Fruit fly (Drosophila melanogaster) whole organism, embryonic: ENCODE measurements around the gene 7B2.

Experiments used
- Abd-B ChIP-seq: fragments of 200-800 bp; sonication (Bioruptor generic); optimal IDR thresholded peaks from 2 replicates; lab custom pipeline; 2018; ENCODE audit warnings: missing biosample characterization, mild to moderate bottlenecking, missing genetic modification characterization, moderate library complexity
- Ada2b ChIP-seq: fragments of 200-800 bp; sonication (Bioruptor generic); IDR thresholded peaks from 2 replicates; pipeline ENCODE4 v1.3.6; 2022; ENCODE audit warnings: missing biosample characterization, missing genetic modification characterization
- Atf3 ChIP-seq: fragments of 200-800 bp; sonication (Bioruptor generic); optimal IDR thresholded peaks from 3 replicates; lab custom pipeline; 2016; ENCODE audit warnings: missing biosample characterization, missing genetic modification characterization
- CG11696 ChIP-seq: fragments of 200-800 bp; sonication (Bioruptor generic); IDR thresholded peaks from 2 replicates; pipeline ENCODE4 v1.3.6; 2022; ENCODE audit warnings: missing biosample characterization, missing genetic modification characterization
- CG12155 ChIP-seq: fragments of 200-800 bp; sonication (Bioruptor generic); optimal IDR thresholded peaks from 3 replicates; lab custom pipeline; 2016; ENCODE audit warnings: missing biosample characterization, missing genetic modification characterization
- CG12236 ChIP-seq: fragments of 200-800 bp; sonication (Bioruptor generic); optimal IDR thresholded peaks from 2 replicates; lab custom pipeline; 2016; ENCODE audit warnings: missing biosample characterization, missing genetic modification characterization
- CG12299 ChIP-seq: fragments of 200-800 bp; sonication (Bioruptor generic); optimal IDR thresholded peaks from 2 replicates; lab custom pipeline; 2018; ENCODE audit warnings: missing biosample characterization, mild to moderate bottlenecking, missing genetic modification characterization
- CG1233 ChIP-seq: fragments of 200-800 bp; sonication (Bioruptor generic); optimal IDR thresholded peaks from 4 replicates; lab custom pipeline; 2018; ENCODE audit warnings: missing biosample characterization, mild to moderate bottlenecking, missing genetic modification characterization
- CG13894 ChIP-seq: fragments of 200-800 bp; sonication (Bioruptor generic); optimal IDR thresholded peaks from 3 replicates; lab custom pipeline; 2018; ENCODE audit warnings: missing biosample characterization, mild to moderate bottlenecking, missing genetic modification characterization, moderate library complexity
- CG14667 ChIP-seq: fragments of 200-800 bp; sonication (Bioruptor generic); IDR thresholded peaks from 2 replicates; pipeline ENCODE4 v1.3.6; 2022; ENCODE audit warnings: missing biosample characterization, missing genetic modification characterization
- CG15696 ChIP-seq: fragments of 200-800 bp; sonication (Bioruptor generic); optimal IDR thresholded peaks from 2 replicates; lab custom pipeline; 2019; ENCODE audit warnings: missing biosample characterization, mild to moderate bottlenecking, missing genetic modification characterization, moderate library complexity
- CG17612 ChIP-seq: fragments of 200-800 bp; sonication (Bioruptor generic); IDR thresholded peaks from 2 replicates; pipeline ENCODE4 v1.3.6; 2022; ENCODE audit warnings: missing biosample characterization, missing genetic modification characterization
- CG31224 ChIP-seq: fragments of 200-800 bp; sonication (Bioruptor generic); IDR thresholded peaks from 2 replicates; pipeline ENCODE4 v1.3.6; 2022; ENCODE audit warnings: missing biosample characterization, missing genetic modification characterization
- CG31441 ChIP-seq: fragments of 200-800 bp; sonication (Bioruptor generic); IDR thresholded peaks from 2 replicates; pipeline ENCODE4 v1.3.6; 2022; ENCODE audit warnings: missing biosample characterization, missing genetic modification characterization
- CG4707 ChIP-seq: fragments of 200-800 bp; sonication (Bioruptor generic); optimal IDR thresholded peaks from 2 replicates; lab custom pipeline; 2018; ENCODE audit warnings: missing biosample characterization, mild to moderate bottlenecking, missing genetic modification characterization, moderate library complexity
- CG7745 ChIP-seq: fragments of 200-800 bp; sonication (Bioruptor generic); optimal IDR thresholded peaks from 2 replicates; lab custom pipeline; 2018; ENCODE audit warnings: missing biosample characterization, mild to moderate bottlenecking, missing genetic modification characterization, moderate library complexity
- CG8281 ChIP-seq: fragments of 200-800 bp; sonication (Bioruptor generic); optimal IDR thresholded peaks from 2 replicates; lab custom pipeline; 2018; ENCODE audit warnings: missing biosample characterization, mild to moderate bottlenecking, missing genetic modification characterization, moderate library complexity
- CG9215 ChIP-seq: fragments of 200-800 bp; sonication (Bioruptor generic); IDR thresholded peaks from 2 replicates; pipeline ENCODE4 v1.3.6; 2022; ENCODE audit warnings: missing biosample characterization, missing genetic modification characterization
- CG9932 ChIP-seq: fragments of 200-800 bp; sonication (Bioruptor generic); IDR thresholded peaks from 2 replicates; pipeline ENCODE4 v1.3.6; 2022; ENCODE audit warnings: missing biosample characterization, missing genetic modification characterization
- Dip3 ChIP-seq: fragments of 200-800 bp; sonication (Bioruptor generic); optimal IDR thresholded peaks from 3 replicates; lab custom pipeline; 2016; ENCODE audit warnings: missing biosample characterization, missing genetic modification characterization
- Doc2 ChIP-seq: fragments of 200-800 bp; sonication (Bioruptor generic); IDR thresholded peaks from 2 replicates; pipeline ENCODE4 v1.3.6; 2022; ENCODE audit warnings: missing biosample characterization, missing genetic modification characterization
- Fer1 ChIP-seq: fragments of 200-800 bp; sonication (Bioruptor generic); optimal IDR thresholded peaks from 2 replicates; lab custom pipeline; 2017; ENCODE audit warnings: missing biosample characterization, mild to moderate bottlenecking, missing genetic modification characterization
- Kr ChIP-seq: fragments of 200-800 bp; sonication (Bioruptor generic); optimal IDR thresholded peaks from 2 replicates; lab custom pipeline; 2017; ENCODE audit warnings: missing biosample characterization, mild to moderate bottlenecking, missing genetic modification characterization
- Myb ChIP-seq: fragments of 200-800 bp; sonication (Bioruptor generic); optimal IDR thresholded peaks from 2 replicates; lab custom pipeline; 2016; ENCODE audit warnings: missing biosample characterization, missing genetic modification characterization
- NC2α ChIP-seq: fragments of 200-800 bp; sonication (Bioruptor generic); optimal IDR thresholded peaks from 2 replicates; lab custom pipeline; 2016; ENCODE audit warnings: missing biosample characterization, missing genetic modification characterization
- Xbp1 ChIP-seq: fragments of 200-800 bp; sonication (Bioruptor generic); optimal IDR thresholded peaks from 3 replicates; lab custom pipeline; 2016; ENCODE audit warnings: missing biosample characterization, mild to moderate bottlenecking, missing genetic modification characterization
- cad ChIP-seq: fragments of >200 bp; optimal IDR thresholded peaks from 2 replicates; lab custom pipeline; 2017; ENCODE audit warnings: missing biosample characterization, missing genetic modification characterization
- dati ChIP-seq: fragments of 200-800 bp; sonication (Bioruptor generic); IDR thresholded peaks from 2 replicates; pipeline ENCODE4 v1.3.6; 2022; ENCODE audit warnings: missing biosample characterization, missing genetic modification characterization
- dm ChIP-seq: fragments of 200-800 bp; sonication (Bioruptor generic); optimal IDR thresholded peaks from 3 replicates; lab custom pipeline; 2016; ENCODE audit warnings: missing biosample characterization, missing genetic modification characterization
- dmrt11E ChIP-seq: fragments of 200-800 bp; sonication (Bioruptor generic); optimal IDR thresholded peaks from 3 replicates; lab custom pipeline; 2018; ENCODE audit warnings: missing biosample characterization, mild to moderate bottlenecking, missing genetic modification characterization, moderate library complexity
- eyg ChIP-seq: fragments of 200-800 bp; sonication (Bioruptor generic); optimal IDR thresholded peaks from 3 replicates; lab custom pipeline; 2016; ENCODE audit warnings: missing biosample characterization, missing genetic modification characterization
- fd102C ChIP-seq: fragments of 200-800 bp; sonication (Bioruptor generic); optimal IDR thresholded peaks from 2 replicates; lab custom pipeline; 2018; ENCODE audit warnings: missing biosample characterization, mild to moderate bottlenecking, missing genetic modification characterization, moderate library complexity
- gro ChIP-seq: fragments of 200-800 bp; sonication (Bioruptor generic); optimal IDR thresholded peaks from 2 replicates; lab custom pipeline; 2016; ENCODE audit warnings: missing biosample characterization, missing genetic modification characterization
- hbn ChIP-seq: fragments of 200-800 bp; sonication (Bioruptor generic); IDR thresholded peaks from 2 replicates; pipeline ENCODE4 v1.3.6; 2022; ENCODE audit warnings: missing biosample characterization, missing genetic modification characterization; ENCODE audit not compliant: partially characterized antibody
- inv ChIP-seq: fragments of 200-800 bp; sonication (Bioruptor generic); IDR thresholded peaks from 2 replicates; pipeline ENCODE4 v1.3.6; 2022; ENCODE audit warnings: missing biosample characterization, missing genetic modification characterization; ENCODE audit not compliant: partially characterized antibody
- jigr1 ChIP-seq: fragments of 200-800 bp; sonication (Bioruptor generic); IDR thresholded peaks from 3 replicates; pipeline ENCODE4 v1.3.6; 2022; ENCODE audit warnings: missing biosample characterization, missing genetic modification characterization
- jing ChIP-seq: fragments of 200-800 bp; sonication (Bioruptor generic); optimal IDR thresholded peaks from 2 replicates; lab custom pipeline; 2018; ENCODE audit warnings: missing biosample characterization, mild to moderate bottlenecking, missing genetic modification characterization
- kah ChIP-seq: fragments of 200-800 bp; sonication (Bioruptor generic); optimal IDR thresholded peaks from 2 replicates; lab custom pipeline; 2018; ENCODE audit warnings: missing biosample characterization, mild to moderate bottlenecking, missing genetic modification characterization
- lilli ChIP-seq: fragments of 200-800 bp; sonication (Bioruptor generic); optimal IDR thresholded peaks from 3 replicates; lab custom pipeline; 2016; ENCODE audit warnings: missing biosample characterization, missing genetic modification characterization
- lov ChIP-seq, 2 experiments: fragments of 200-800 bp in 1 of 2; fragments of >200 bp in 1 of 2; sonication (Bioruptor generic) in 1 of 2; IDR thresholded peaks in 1 of 2; optimal IDR thresholded peaks in 1 of 2; 2 replicates in 1 of 2; 3 replicates in 1 of 2; pipeline versions ENCODE4 v1.3.6 to Lab custom; 2017 to 2022; ENCODE audit warnings: missing biosample characterization in 1 of 2, missing genetic modification characterization in 1 of 2
- nerfin-1 ChIP-seq: fragments of 200-800 bp; sonication (Bioruptor generic); optimal IDR thresholded peaks from 3 replicates; lab custom pipeline; 2019; ENCODE audit warnings: missing biosample characterization, mild to moderate bottlenecking, missing genetic modification characterization, moderate library complexity
- pita ChIP-seq: fragments of 200-800 bp; sonication (Bioruptor generic); optimal IDR thresholded peaks from 2 replicates; lab custom pipeline; 2017; ENCODE audit warnings: missing biosample characterization, mild to moderate bottlenecking, missing genetic modification characterization
- pnt ChIP-seq: fragments of 200-800 bp; sonication (Bioruptor generic); optimal IDR thresholded peaks from 3 replicates; lab custom pipeline; 2016; ENCODE audit warnings: missing biosample characterization, missing genetic modification characterization
- salm ChIP-seq: fragments of 200-800 bp; sonication (Bioruptor generic); optimal IDR thresholded peaks from 2 replicates; lab custom pipeline; 2018; ENCODE audit warnings: missing biosample characterization, mild to moderate bottlenecking, missing genetic modification characterization
- slbo ChIP-seq: fragments of 200-800 bp; sonication (Bioruptor generic); IDR thresholded peaks from 2 replicates; pipeline ENCODE4 v1.3.6; 2022; ENCODE audit warnings: missing biosample characterization, missing genetic modification characterization
- tin ChIP-seq: fragments of 200-800 bp; sonication (Bioruptor generic); optimal IDR thresholded peaks from 3 replicates; lab custom pipeline; 2016; ENCODE audit warnings: missing biosample characterization, missing genetic modification characterization
- vfl ChIP-seq: fragments of 200-800 bp; sonication (Bioruptor generic); optimal IDR thresholded peaks from 2 replicates; lab custom pipeline; 2016; ENCODE audit warnings: missing biosample characterization, missing genetic modification characterization
- zfh2 ChIP-seq: fragments of 200-800 bp; sonication (Bioruptor generic); optimal IDR thresholded peaks from 2 replicates; lab custom pipeline; 2016; ENCODE audit warnings: missing biosample characterization, missing genetic modification characterization

Gene 7B2

DNA sequence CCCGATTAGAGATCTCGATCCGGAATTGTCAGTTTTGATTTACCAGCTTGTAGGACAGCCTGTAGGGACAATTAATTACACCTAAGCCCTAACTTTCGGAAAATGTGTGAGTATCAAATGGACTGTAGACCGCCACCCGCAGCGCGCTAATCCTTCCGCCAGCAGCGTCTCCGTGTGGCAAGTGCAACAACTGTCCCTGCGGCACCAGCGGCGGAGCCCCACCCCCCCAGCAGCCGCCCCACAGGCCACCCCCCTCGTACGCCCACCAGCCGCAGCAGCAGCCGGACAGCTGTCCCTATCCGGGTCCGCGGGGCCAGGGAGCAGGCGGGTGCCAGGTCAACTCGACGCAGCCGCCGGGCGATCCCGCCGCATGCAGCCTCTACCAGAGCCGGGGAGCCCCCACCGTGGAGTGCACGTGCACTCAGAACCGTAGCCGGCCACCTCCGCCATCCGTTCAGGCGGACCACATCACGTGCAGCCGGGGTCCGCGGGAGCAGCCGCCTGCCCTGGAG lies 7.0 kb upstream of the 7B2 start, which contains the start of the genes CG31542 and CG34277:
CG31542 (plus strand) TSS at position 51 of the 512 bp plus-strand sequence.
CG34277 (plus strand) TSS at position 51 of the 512 bp plus-strand sequence.
- TF ChIP-seq lov (optimal IDR thresholded peaks at IDR 0.05; lab: Kevin White, UChicago) = no peak
- 0 out of 3 replicates have a peak, but pooled peaks have one; percentile 28 for TF ChIP-seq lov (GFP tag; IDR thresholded peaks at IDR 0.05; lab: Robert Waterston, UW)
- TF ChIP-seq dati (GFP tag; lab: Robert Waterston, UW) = no peak
- peak; percentile 53; the same call in 1 of the 2 replicates for TF ChIP-seq CG14667 (GFP tag; lab: Robert Waterston, UW)
- 0 out of 2 replicates have a peak, but pooled peaks have one; percentile 17 for TF ChIP-seq hbn (GFP tag; lab: Robert Waterston, UW)

DNA sequence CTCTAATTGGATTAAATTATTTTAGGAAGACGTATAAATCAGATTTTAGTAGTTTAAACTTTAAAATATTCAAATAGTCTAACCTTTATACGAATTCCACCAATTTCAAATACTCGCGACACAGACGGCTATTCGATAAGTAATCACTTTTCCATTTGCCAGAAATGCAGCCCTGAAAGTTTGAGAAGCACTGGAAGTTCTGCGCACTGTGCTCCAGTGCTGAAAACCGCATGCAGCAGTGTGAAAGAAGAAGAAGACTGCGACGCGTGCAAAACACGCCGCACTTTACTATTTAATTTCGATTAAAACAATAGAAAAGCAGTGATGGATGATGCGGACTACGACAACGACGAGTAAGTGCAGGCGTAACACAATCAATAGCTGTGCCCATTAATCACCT lies 5.0 kb upstream of the 7B2 start, which contains the start of gene Polr2F:
Polr2F (plus strand) TSS at position 233 of the 400 bp plus-strand sequence.
- TF ChIP-seq inv (GFP tag; lab: Robert Waterston, UW) = peak; percentile 26; the same call in 1 of the 2 replicates
- peak; percentile 60 for TF ChIP-seq CG31441 (GFP tag; lab: Robert Waterston, UW)
- TF ChIP-seq Fer1 (GFP tag; lab: Kevin White, UChicago) = peak; percentile 79
- peak; percentile 89 for TF ChIP-seq CG13894 (tag; lab: Kevin White, UChicago)
- 0 out of 2 replicates have a peak, but pooled peaks have one; percentile 26 for TF ChIP-seq CG31224
- peak; percentile 74 for TF ChIP-seq CG1233
- TF ChIP-seq CG12236 (GFP tag; lab: Kevin White, UChicago) = peak; percentile 42
- peak; percentile 42 for TF ChIP-seq CG4707 (GFP tag; lab: Kevin White, UChicago)
- TF ChIP-seq CG11696 = no peak
- no peak for TF ChIP-seq pita (GFP tag; lab: Kevin White, UChicago)
- peak; percentile 97 for TF ChIP-seq zfh2 (GFP tag; lab: Kevin White, UChicago)
- peak; percentile 91 for TF ChIP-seq vfl (GFP tag; lab: Kevin White, UChicago)
- peak; percentile 42; the same call in 1 of the 2 replicates for TF ChIP-seq Ada2b (GFP tag; lab: Robert Waterston, UW)
- peak; percentile 53 for TF ChIP-seq Abd-B
- no peak for TF ChIP-seq Kr (GFP tag; lab: Kevin White, UChicago)
- no peak for TF ChIP-seq jing (GFP tag; lab: Kevin White, UChicago)
- no peak for TF ChIP-seq Doc2
- TF ChIP-seq cad (GFP tag; lab: Kevin White, UChicago) = peak; percentile 81
- TF ChIP-seq fd102C (GFP tag; lab: Kevin White, UChicago) = peak; percentile 9
- peak; percentile 82 for TF ChIP-seq eyg (GFP tag; lab: Kevin White, UChicago)
- TF ChIP-seq CG9932 = peak; percentile 98
- TF ChIP-seq CG12155 (GFP tag; lab: Kevin White, UChicago) = peak; percentile 89
- TF ChIP-seq lilli (GFP tag; lab: Kevin White, UChicago) = peak; percentile 95
- no peak for TF ChIP-seq CG8281 (tag; lab: Kevin White, UChicago)
- TF ChIP-seq CG7745 (tag; lab: Kevin White, UChicago) = no peak
- TF ChIP-seq gro (GFP tag; lab: Kevin White, UChicago) = peak; percentile 96
- TF ChIP-seq Xbp1 = peak; percentile 93
- TF ChIP-seq salm (tag; lab: Kevin White, UChicago) = no peak
- TF ChIP-seq CG12299 = peak; percentile 44
- peak; percentile 89 for TF ChIP-seq pnt (GFP tag; lab: Kevin White, UChicago)
- TF ChIP-seq nerfin-1 (tag; lab: Kevin White, UChicago) = peak; percentile 55
- TF ChIP-seq Dip3 (GFP tag; lab: Kevin White, UChicago) = peak; percentile 92
- TF ChIP-seq kah = peak; percentile 50
- TF ChIP-seq tin (GFP tag; lab: Kevin White, UChicago) = peak; percentile 92
- peak; percentile 95 for TF ChIP-seq slbo
- TF ChIP-seq CG15696 (tag; lab: Kevin White, UChicago) = peak; percentile 67
- TF ChIP-seq CG9215 = peak; percentile 75
- TF ChIP-seq CG17612 (GFP tag; lab: Robert Waterston, UW) = peak; percentile 59
- peak; percentile 76 for TF ChIP-seq Atf3
- TF ChIP-seq jigr1 (GFP tag; lab: Robert Waterston, UW) = no peak
- peak; percentile 89 for TF ChIP-seq Myb (GFP tag; lab: Kevin White, UChicago)
- TF ChIP-seq dmrt11E = peak; percentile 65
- TF ChIP-seq NC2α (GFP tag; lab: Kevin White, UChicago) = peak; percentile 64
- TF ChIP-seq dm (GFP tag; lab: Kevin White, UChicago) = peak; percentile 99
